Fruit fly (Drosophila melanogaster): ENCODE results near the gene TAF1B.

Gene TAF1B

DNA sequence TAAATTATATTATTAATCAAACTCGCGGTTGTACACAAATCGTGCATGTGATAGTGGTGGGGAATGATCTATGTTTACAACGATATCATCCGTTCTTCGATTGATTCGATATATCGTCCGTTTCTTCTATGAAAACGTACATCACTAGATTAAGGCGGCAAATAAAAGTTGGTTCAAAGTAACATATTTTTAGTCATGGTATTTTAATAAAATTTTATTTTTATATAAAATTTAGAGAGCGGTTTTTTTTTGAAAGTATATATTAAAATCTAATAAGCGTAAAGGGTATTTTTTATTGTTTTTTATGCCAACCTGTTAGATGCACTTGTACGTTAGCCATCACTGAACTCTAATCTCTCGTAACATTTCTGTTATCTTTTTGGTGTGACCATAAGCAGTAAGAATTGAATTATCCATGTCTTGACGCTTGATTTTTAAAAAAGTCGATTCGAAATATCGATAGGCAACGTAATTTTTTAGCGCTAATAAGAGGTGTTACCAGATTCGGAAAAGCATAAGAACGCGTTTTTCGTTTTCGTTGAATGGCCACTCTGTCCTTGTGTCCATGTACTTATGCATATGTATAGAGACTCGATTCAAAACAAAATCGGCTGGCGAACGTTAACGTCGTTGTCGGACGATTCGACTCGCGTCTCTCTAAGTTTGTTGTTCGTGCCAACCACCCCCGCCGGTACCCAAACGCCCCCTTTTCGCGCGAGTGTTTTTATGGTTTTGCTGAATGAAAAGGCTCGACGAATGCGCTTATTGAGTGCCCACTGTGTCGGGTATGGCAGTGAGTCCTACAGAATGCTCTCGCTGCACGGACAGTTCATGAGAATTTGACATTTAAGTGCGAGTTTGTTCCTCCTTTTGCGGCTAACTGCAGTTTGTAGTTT is at the start of gene TAF1B, which contains the start of gene Invadolysin (continued):
- TF ChIP-seq CG1529 (GFP tag; optimal IDR thresholded peaks at IDR 0.05): no peak
- TF ChIP-seq Oli (tag; optimal IDR thresholded peaks at IDR 0.05): peak; percentile 28

DNA sequence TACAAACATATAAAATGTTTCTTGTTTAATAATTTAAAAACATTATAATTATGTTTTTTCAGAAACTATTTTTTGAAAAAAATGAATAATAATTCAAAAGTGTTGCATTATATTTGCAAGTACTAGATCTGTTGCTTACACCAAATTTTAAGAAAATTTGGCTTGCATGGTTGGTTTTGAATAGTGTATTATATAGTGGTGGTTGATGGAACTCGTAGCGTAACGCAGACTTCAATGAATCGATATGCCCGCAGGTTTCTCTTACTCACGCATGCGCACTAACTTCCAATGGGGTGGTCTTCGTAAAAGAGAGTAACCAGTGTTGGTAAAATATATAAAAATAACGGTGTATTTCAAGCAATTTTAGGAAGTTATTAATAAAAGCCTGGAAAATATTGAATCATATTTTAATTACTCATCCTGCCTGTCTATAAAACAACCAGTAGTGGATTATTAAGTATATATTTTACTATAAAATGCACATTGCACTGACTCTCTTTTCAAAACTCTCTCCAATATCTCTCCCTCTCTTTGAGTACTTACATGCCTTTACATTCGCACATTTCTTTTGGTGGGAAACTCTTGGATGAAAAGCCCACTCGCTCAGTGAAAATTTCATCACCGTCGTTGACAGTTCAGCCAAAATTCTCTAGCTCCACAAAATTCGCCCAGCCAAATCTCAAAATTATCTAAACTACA is 46.2 kb upstream of the TAF1B start, which contains the start of gene Syn:
TSS of gene Syn (plus strand) at position 606 of the 699 bp plus-strand sequence.
- no peak for TF ChIP-seq CG4282 (GFP tag; optimal IDR thresholded peaks at IDR 0.05)
- TF ChIP-seq BtbVII (GFP tag; optimal IDR thresholded peaks at IDR 0.05): no peak
- TF ChIP-seq CG17359 (tag; optimal IDR thresholded peaks at IDR 0.05): peak; percentile 24
- no peak for TF ChIP-seq pnt (GFP tag; optimal IDR thresholded peaks at IDR 0.05)
- peak; percentile 35 for TF ChIP-seq CG9727 (GFP tag; optimal IDR thresholded peaks at IDR 0.05)
- TF ChIP-seq CG2889 (GFP tag; IDR thresholded peaks at IDR 0.05): no peak
- no peak for TF ChIP-seq Fer1 (GFP tag; optimal IDR thresholded peaks at IDR 0.05)
- TF ChIP-seq CG11560 (tag; IDR thresholded peaks at IDR 0.05): no peak
- TF ChIP-seq CG9437 (GFP tag; optimal IDR thresholded peaks at IDR 0.05): peak; percentile 44
- no peak for TF ChIP-seq bsh (GFP tag; optimal IDR thresholded peaks at IDR 0.05)
- TF ChIP-seq CG12104 (GFP tag; optimal IDR thresholded peaks at IDR 0.05): no peak
- no peak for TF ChIP-seq p53 (GFP tag; optimal IDR thresholded peaks at IDR 0.05)
- TF ChIP-seq CG6791 (GFP tag; IDR thresholded peaks at IDR 0.05; ENCODE audit: partially characterized antibody): no peak
- no peak for TF ChIP-seq CG17328 (GFP tag; IDR thresholded peaks at IDR 0.05)
- no peak for TF ChIP-seq HmgZ (tag; optimal IDR thresholded peaks at IDR 0.05)
- no peak for TF ChIP-seq fd64A (GFP tag; optimal IDR thresholded peaks at IDR 0.05)
- TF ChIP-seq hkb (optimal IDR thresholded peaks at IDR 0.05): no peak
- TF ChIP-seq hkb (GFP tag; IDR thresholded peaks at IDR 0.05): no peak
- no peak for TF ChIP-seq tio (GFP tag; optimal IDR thresholded peaks at IDR 0.05)
- TF ChIP-seq chn (GFP tag; optimal IDR thresholded peaks at IDR 0.05): no peak
- no peak for TF ChIP-seq al (GFP tag; IDR thresholded peaks at IDR 0.05)
- TF ChIP-seq nerfin-1 (tag; optimal IDR thresholded peaks at IDR 0.05): peak; percentile 85
- TF ChIP-seq CG15696 (tag; optimal IDR thresholded peaks at IDR 0.05): no peak
- TF ChIP-seq Antp (GFP tag; optimal IDR thresholded peaks at IDR 0.05): no peak
- TF ChIP-seq salm (tag; optimal IDR thresholded peaks at IDR 0.05): no peak
- TF ChIP-seq CG11504 (tag; optimal IDR thresholded peaks at IDR 0.05): peak; percentile 40
- TF ChIP-seq run (tag; optimal IDR thresholded peaks at IDR 0.05): no peak
- TF ChIP-seq CG6813 (GFP tag; optimal IDR thresholded peaks at IDR 0.05): no peak
- no peak for TF ChIP-seq Hr78 (GFP tag; optimal IDR thresholded peaks at IDR 0.05)
- no peak for TF ChIP-seq CG6765 (GFP tag; optimal IDR thresholded peaks at IDR 0.05)
- TF ChIP-seq vvl (GFP tag; IDR thresholded peaks at IDR 0.05): 0 out of 2 replicates have a peak, but pooled peaks have one; percentile 19
- TF ChIP-seq CoRest (tag; optimal IDR thresholded peaks at IDR 0.05): peak; percentile 25
- peak; percentile 1 for TF ChIP-seq CG10147 (GFP tag; optimal IDR thresholded peaks at IDR 0.05)
- no peak for TF ChIP-seq Nf-YB (GFP tag; optimal IDR thresholded peaks at IDR 0.05)
- no peak for TF ChIP-seq CG34376 (GFP tag; optimal IDR thresholded peaks at IDR 0.05)
- TF ChIP-seq crc (GFP tag; optimal IDR thresholded peaks at IDR 0.05): no peak
- no peak for TF ChIP-seq CG13624 (GFP tag; optimal IDR thresholded peaks at IDR 0.05)
- TF ChIP-seq caup (GFP tag; optimal IDR thresholded peaks at IDR 0.05; ENCODE audit: severe bottlenecking): no peak
- no peak for TF ChIP-seq CG2116 (GFP tag; optimal IDR thresholded peaks at IDR 0.05)
- no peak for TF ChIP-seq ara (GFP tag; IDR thresholded peaks at IDR 0.05)
- peak; percentile 44 to 75 for TF ChIP-seq Trl (optimal IDR thresholded peaks at IDR 0.05)
- TF ChIP-seq Trl (GFP tag; optimal IDR thresholded peaks at IDR 0.05): no peak
- TF ChIP-seq chinmo (GFP tag; IDR thresholded peaks at IDR 0.05; ENCODE audit: partially characterized antibody): no peak
- no peak for TF ChIP-seq CG6254 (GFP tag; optimal IDR thresholded peaks at IDR 0.05)
